Worm (Caenorhabditis elegans): ENCODE data around the gene rbm-39.

The rbm-39 gene

DNA sequence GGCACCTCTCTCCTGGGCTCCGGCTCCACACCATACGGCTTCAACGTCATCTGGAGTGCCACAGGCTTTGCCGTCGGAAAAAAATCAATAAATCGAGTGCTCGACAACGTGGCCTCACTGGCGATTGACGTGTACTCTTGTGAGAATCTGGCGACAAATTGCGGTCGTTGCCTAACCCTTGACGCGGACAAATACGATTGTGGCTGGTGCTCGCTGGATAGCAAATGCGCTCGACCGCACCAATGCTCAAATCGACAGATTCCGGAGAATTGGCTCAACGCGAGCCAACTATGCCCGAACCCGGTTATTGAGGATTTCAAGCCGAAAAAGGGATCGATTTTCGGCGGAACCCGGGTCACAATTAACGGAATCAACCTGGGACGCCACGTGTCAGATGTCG is 40.0 kb upstream of the rbm-39 start:
- TF ChIP-seq pha-4 (tag; optimal IDR thresholded peaks at IDR 0.05) (no peak), elt-1 (tag; optimal IDR thresholded peaks at IDR 0.05) (no peak), elt-3 (tag; optimal IDR thresholded peaks at IDR 0.05) (no peak), elt-2 (tag; optimal IDR thresholded peaks at IDR 0.05) (no peak), nhr-77 (tag; optimal IDR thresholded peaks at IDR 0.05) (no peak), lin-15B (tag; optimal IDR thresholded peaks at IDR 0.05) (no peak), aly-2 (tag; optimal IDR thresholded peaks at IDR 0.05) (no peak), lin-39 (tag; optimal IDR thresholded peaks at IDR 0.05) (no peak), nhr-12 (tag; optimal IDR thresholded peaks at IDR 0.05) (no peak), lsy-12 (tag; optimal IDR thresholded peaks at IDR 0.05) (no peak), nhr-25 (tag; optimal IDR thresholded peaks at IDR 0.05) (no peak), fkh-10 (GFP tag; optimal IDR thresholded peaks at IDR 0.05) (no peak)

DNA sequence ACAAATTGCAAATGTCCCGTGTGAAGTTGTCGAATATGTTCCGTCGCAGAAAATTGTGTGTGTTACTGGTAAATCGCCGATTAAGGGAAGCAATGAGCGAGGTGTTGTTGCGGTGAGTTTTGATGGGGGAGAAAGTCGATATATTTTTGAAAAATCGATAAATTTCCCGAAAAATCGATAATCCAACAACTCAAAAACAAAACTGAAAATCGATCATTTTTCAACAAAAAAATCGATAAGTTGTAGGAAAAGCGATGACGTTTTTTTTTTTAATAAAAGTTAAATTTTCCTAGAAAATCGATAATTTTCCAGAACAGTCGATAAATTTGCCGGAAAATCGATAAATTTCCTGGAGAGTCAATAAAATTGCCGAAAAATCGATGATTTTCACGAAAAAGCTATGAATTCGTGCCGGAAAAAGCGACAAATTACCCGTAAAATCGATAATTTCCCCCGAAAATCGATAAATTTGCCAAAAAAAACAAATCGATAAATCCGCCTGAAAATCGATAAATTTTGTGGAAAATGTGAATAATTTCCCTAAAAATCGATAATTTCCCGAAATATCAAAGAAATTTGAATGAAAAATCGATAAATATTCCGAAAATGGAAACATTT is 39.5 kb upstream of the rbm-39 start:
- TF ChIP-seq sea-2 (GFP tag; optimal IDR thresholded peaks at IDR 0.05) (no peak), ceh-28 (tag; optimal IDR thresholded peaks at IDR 0.05) (peak; percentile 87)

DNA sequence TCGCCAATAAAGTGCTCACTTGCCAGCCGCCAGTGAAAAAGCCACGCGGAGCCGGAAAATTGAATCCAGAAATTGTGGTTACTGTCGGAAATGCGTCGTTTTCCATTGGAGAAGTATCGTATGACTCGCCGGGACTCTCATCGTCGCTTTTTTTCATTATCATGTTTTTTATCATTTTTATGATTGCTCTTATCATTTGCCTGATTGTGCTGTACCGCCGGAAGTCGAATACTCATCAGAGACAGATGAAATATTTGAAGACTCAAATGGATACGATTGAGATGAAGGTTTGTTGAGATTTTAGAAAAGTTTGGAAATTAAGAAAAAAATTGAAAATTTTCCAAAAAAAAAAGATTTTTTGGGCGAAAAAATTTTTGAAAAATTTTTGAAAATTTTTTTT is 36.1 kb upstream of the rbm-39 start:
- TF ChIP-seq daf-12 (tag; optimal IDR thresholded peaks at IDR 0.05), result no peak
- TF ChIP-seq elt-2 (tag; optimal IDR thresholded peaks at IDR 0.05), result peak; percentile 55

DNA sequence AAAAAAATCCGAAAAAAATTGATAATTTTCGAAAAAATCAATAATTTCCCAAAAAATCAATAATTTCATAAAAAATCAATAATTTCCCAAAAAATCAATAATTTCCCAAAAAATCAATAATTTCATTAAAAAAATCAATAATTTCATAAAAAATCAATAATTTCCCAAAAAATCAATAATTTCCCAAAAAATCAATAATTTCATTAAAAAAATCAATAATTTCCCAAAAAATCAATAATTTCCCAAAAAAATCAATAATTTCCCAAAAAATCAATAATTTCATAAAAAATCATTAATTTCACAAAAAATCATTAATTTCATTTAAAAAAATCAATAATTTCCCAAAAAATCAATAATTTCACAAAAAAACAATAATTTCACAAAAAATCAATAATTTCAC is 34.6 kb upstream of the rbm-39 start:
- peak; percentile 98 for TF ChIP-seq ceh-28 (tag; optimal IDR thresholded peaks at IDR 0.05)

DNA sequence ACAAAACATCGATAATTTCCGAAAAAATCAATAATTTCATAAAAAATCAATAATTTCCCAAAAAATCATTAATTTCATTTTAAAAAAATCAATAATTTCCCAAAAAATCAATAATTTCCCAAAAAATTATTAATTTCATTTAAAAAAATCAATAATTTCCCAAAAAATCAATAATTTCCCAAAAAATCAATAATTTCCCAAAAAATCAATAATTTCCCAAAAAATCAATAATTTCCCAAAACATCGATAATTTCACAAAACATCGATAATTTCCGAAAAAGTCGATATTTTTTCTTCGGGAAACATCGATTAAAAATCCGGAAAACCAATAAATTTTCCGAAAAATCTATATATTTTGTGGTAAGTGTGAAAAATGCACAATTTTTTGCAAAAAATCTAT is 34.1 kb upstream of the rbm-39 start:
- TF ChIP-seq ceh-28 (tag; optimal IDR thresholded peaks at IDR 0.05), result peak; percentile 90

DNA sequence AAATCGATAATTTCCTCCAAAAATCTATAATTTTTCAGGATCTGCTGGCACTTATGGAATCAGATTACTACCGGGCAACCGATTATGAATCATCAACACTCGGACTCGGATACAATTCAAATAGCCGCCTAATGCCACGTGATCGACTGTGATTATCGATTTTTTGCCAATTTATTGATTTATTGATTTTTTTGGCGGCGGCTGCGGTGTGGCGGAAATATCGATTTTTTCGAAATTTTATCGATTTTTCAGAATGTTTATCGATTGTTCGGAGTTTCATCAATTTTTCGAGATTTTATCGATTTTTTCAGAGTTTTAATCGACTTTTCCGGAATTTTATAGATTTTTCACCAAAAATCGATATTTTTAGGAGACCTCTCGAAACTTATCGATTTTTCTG is 28.9 kb upstream of the rbm-39 start:
- TF ChIP-seq unc-39 (tag; optimal IDR thresholded peaks at IDR 0.05), result no peak
- no peak for TF ChIP-seq nhr-23 (tag; optimal IDR thresholded peaks at IDR 0.05)
- peak; percentile 99 for TF ChIP-seq ceh-28 (tag; optimal IDR thresholded peaks at IDR 0.05)
- TF ChIP-seq lsy-12 (tag; optimal IDR thresholded peaks at IDR 0.05), result no peak

DNA sequence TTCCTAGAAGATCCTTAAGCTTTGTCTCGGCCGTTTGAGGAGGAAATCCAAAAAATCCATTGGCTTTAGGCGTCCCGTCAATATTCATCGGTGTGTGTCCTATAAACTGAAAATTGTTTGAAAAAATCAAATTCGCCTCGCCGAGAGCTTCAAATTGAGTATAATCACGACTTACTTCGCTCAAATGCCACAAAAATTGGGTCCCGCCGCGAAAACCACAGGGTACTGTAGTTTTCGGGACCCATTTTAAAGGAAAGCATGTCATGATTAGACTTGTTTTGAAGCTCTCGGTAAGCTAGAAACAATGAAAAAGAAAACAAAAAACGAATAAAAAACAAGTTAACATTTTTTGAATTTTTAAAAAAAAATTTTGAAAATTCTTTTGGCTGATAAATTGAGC is 22.1 kb upstream of the rbm-39 start, which contains the start of gene egrh-2:
Gene egrh-2 (minus strand): TSS at position 101 of the 400 bp plus-strand sequence.
- no peak for TF ChIP-seq daf-12 (tag; optimal IDR thresholded peaks at IDR 0.05)

DNA sequence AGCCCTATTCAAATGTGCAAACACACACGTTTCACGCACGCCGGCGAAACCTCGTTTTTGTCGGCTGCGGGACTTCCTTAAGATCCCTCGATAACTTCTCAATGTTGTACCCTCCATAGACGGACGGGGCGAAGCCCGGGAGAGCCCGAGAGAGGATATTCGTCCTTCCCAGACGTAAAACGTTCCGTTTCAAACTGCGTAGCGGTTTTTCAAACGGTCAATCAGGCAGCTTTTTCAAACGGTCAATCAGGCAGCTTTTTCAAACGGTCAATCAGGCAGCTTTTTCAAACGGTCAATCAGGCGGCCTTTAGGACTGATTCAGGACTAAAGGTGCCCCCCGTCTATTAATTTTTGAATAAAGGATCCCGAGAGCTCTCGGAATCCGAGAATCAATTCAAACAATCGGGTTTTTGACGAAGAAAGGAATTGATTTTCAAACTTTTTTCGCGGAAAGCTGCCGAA is 21.2 kb upstream of the rbm-39 start:
- TF ChIP-seq lsy-12 (tag; optimal IDR thresholded peaks at IDR 0.05) (no peak), aly-2 (tag; optimal IDR thresholded peaks at IDR 0.05) (no peak), nhr-23 (tag; optimal IDR thresholded peaks at IDR 0.05) (no peak), zag-1 (tag; optimal IDR thresholded peaks at IDR 0.05) (no peak), nhr-77 (tag; optimal IDR thresholded peaks at IDR 0.05) (no peak), ZK546.5 (tag; optimal IDR thresholded peaks at IDR 0.05) (no peak), mdl-1 (tag; optimal IDR thresholded peaks at IDR 0.05) (no peak), nhr-67 (tag; optimal IDR thresholded peaks at IDR 0.05) (no peak), elt-1 (tag; optimal IDR thresholded peaks at IDR 0.05) (no peak), nhr-76 (tag; optimal IDR thresholded peaks at IDR 0.05) (no peak), daf-12 (tag; optimal IDR thresholded peaks at IDR 0.05) (no peak), skn-1 (tag; optimal IDR thresholded peaks at IDR 0.05) (no peak), egl-27 (tag; optimal IDR thresholded peaks at IDR 0.05) (no peak), elt-2 (tag; optimal IDR thresholded peaks at IDR 0.05) (peak; percentile 3), unc-39 (tag; optimal IDR thresholded peaks at IDR 0.05) (no peak), fkh-2 (tag; optimal IDR thresholded peaks at IDR 0.05) (no peak), tbx-2 (tag; optimal IDR thresholded peaks at IDR 0.05) (no peak), lin-15B (tag; optimal IDR thresholded peaks at IDR 0.05) (no peak), nhr-12 (tag; optimal IDR thresholded peaks at IDR 0.05) (no peak), sea-2 (GFP tag; optimal IDR thresholded peaks at IDR 0.05) (no peak), elt-3 (tag; optimal IDR thresholded peaks at IDR 0.05) (no peak), R02D3.7 (tag; optimal IDR thresholded peaks at IDR 0.05) (no peak), snpc-4 (tag; optimal IDR thresholded peaks at IDR 0.05) (peak; percentile 94), pqm-1 (tag; optimal IDR thresholded peaks at IDR 0.05) (peak; percentile 25), nhr-11 (tag; optimal IDR thresholded peaks at IDR 0.05) (no peak), nhr-28 (tag; optimal IDR thresholded peaks at IDR 0.05) (no peak), eor-1 (tag; optimal IDR thresholded peaks at IDR 0.05) (no peak), ceh-82 (tag; optimal IDR thresholded peaks at IDR 0.05) (no peak), ceh-9 (tag; optimal IDR thresholded peaks at IDR 0.05) (no peak), nhr-237 (tag; optimal IDR thresholded peaks at IDR 0.05) (no peak), ama-1 (optimal IDR thresholded peaks at IDR 0.05) (peak; percentile 92), nhr-25 (tag; optimal IDR thresholded peaks at IDR 0.05) (no peak), fkh-10 (GFP tag; optimal IDR thresholded peaks at IDR 0.05) (no peak)

Measured in whole organism, L3 larva.